Fruit fly (Drosophila melanogaster) Kc167 (cell line): ENCODE results near the gene yuri.

Experiments used
- Myc ChIP-seq: fragments of >200 bp; optimal IDR thresholded peaks from 2 replicates; lab custom pipeline; 2017; ENCODE audit warnings: missing external identifiers
- Sin3A ChIP-seq: fragments of >200 bp; optimal IDR thresholded peaks from 2 replicates; lab custom pipeline; 2018; ENCODE audit warnings: missing external identifiers
- h ChIP-seq: fragments of >200 bp; optimal IDR thresholded peaks from 3 replicates; lab custom pipeline; 2018; ENCODE audit warnings: missing external identifiers
- insv ChIP-seq: fragments of >200 bp; optimal IDR thresholded peaks from 3 replicates; lab custom pipeline; 2018; ENCODE audit warnings: missing external identifiers
- psq ChIP-seq: fragments of >200 bp; optimal IDR thresholded peaks from 2 replicates; lab custom pipeline; 2017; ENCODE audit warnings: missing external identifiers
- ttk ChIP-seq: sonication (Bioruptor generic); optimal IDR thresholded peaks from 2 replicates; lab custom pipeline; 2017; ENCODE audit warnings: missing external identifiers

Gene yuri

dm6 chr2L:15214922-15215321 is 49.6 kb downstream of the yuri start, which contains the start of gene CG43230:
CG43230 (plus strand) TSS chr2L:15215222.
- TF ChIP-seq ttk (no peak), psq (lab: Kevin White, UChicago) (no peak), Myc (no peak), insv (lab: Kevin White, UChicago) (no peak), Sin3A (lab: Kevin White, UChicago) (no peak), h (lab: Kevin White, UChicago) (no peak)

dm6 chr2L:15211489-15211888 is 53.0 kb downstream of the yuri start:
- TF ChIP-seq Sin3A (lab: Kevin White, UChicago) (no peak), Myc (no peak), psq (lab: Kevin White, UChicago) (no peak), insv (lab: Kevin White, UChicago) (no peak), h (lab: Kevin White, UChicago) (no peak), ttk (no peak)
